Fruit fly (Drosophila melanogaster) whole organism, embryonic: ENCODE results near the gene Rbp.
A peak's percentile ranks its signal among the peaks of the same experiment; 100 is the strongest.

ENCODE experiments used
- Antp ChIP-seq: fragments of 200-800 bp; sonication (Bioruptor generic); optimal IDR thresholded peaks from 3 replicates; lab custom pipeline; 2016; ENCODE audit warnings: missing biosample characterization, missing genetic modification characterization
- CG10959 ChIP-seq: fragments of 200-800 bp; sonication (Bioruptor generic); IDR thresholded peaks from 2 replicates; pipeline ENCODE4 v1.3.6; 2022; ENCODE audit warnings: missing biosample characterization, missing genetic modification characterization
- CG12942 ChIP-seq: fragments of 200-800 bp; sonication (Bioruptor generic); optimal IDR thresholded peaks from 3 replicates; lab custom pipeline; 2016; ENCODE audit warnings: missing biosample characterization, missing genetic modification characterization
- CG13775 ChIP-seq: fragments of 200-800 bp; sonication (Bioruptor generic); optimal IDR thresholded peaks from 3 replicates; lab custom pipeline; 2017; ENCODE audit warnings: missing biosample characterization, mild to moderate bottlenecking, missing genetic modification characterization
- CG14014 ChIP-seq: fragments of 200-800 bp; sonication (Bioruptor generic); IDR thresholded peaks from 2 replicates; pipeline ENCODE4 v1.3.6; 2022; ENCODE audit warnings: missing biosample characterization, missing genetic modification characterization
- CG1602 ChIP-seq: fragments of 200-800 bp; sonication (Bioruptor generic); optimal IDR thresholded peaks from 3 replicates; lab custom pipeline; 2016; ENCODE audit warnings: missing biosample characterization, missing genetic modification characterization
- CG17385 ChIP-seq: fragments of 200-800 bp; sonication (Bioruptor generic); optimal IDR thresholded peaks from 3 replicates; lab custom pipeline; 2018; ENCODE audit warnings: missing biosample characterization, mild to moderate bottlenecking, missing genetic modification characterization
- CG1792 ChIP-seq: fragments of 200-800 bp; sonication (Bioruptor generic); optimal IDR thresholded peaks from 2 replicates; lab custom pipeline; 2016; ENCODE audit warnings: missing biosample characterization, missing genetic modification characterization
- CG2712 ChIP-seq: fragments of 200-800 bp; optimal IDR thresholded peaks from 3 replicates; lab custom pipeline; 2019; ENCODE audit warnings: missing biosample characterization, mild to moderate bottlenecking, missing genetic modification characterization, moderate library complexity
- CG2889 ChIP-seq: fragments of 200-800 bp; sonication (Bioruptor generic); IDR thresholded peaks from 3 replicates; pipeline ENCODE4 v1.3.6; 2022; ENCODE audit warnings: missing biosample characterization, missing genetic modification characterization
- CG30403 ChIP-seq: fragments of 200-800 bp; sonication (Bioruptor generic); optimal IDR thresholded peaks from 3 replicates; lab custom pipeline; 2016; ENCODE audit warnings: missing biosample characterization, missing genetic modification characterization
- CG33557 ChIP-seq: fragments of 200-800 bp; sonication (Bioruptor generic); optimal IDR thresholded peaks from 2 replicates; lab custom pipeline; 2019; ENCODE audit warnings: missing biosample characterization, mild to moderate bottlenecking, missing genetic modification characterization, moderate library complexity
- CG4424 ChIP-seq: fragments of 200-800 bp; sonication (Bioruptor generic); optimal IDR thresholded peaks from 3 replicates; lab custom pipeline; 2016; ENCODE audit warnings: missing biosample characterization, missing genetic modification characterization
- CG4854 ChIP-seq: fragments of 200-800 bp; sonication (Bioruptor generic); optimal IDR thresholded peaks from 2 replicates; lab custom pipeline; 2016; ENCODE audit warnings: missing biosample characterization, missing genetic modification characterization, inconsistent platforms
- CG6254 ChIP-seq: fragments of 200-800 bp; sonication (Bioruptor generic); optimal IDR thresholded peaks from 3 replicates; lab custom pipeline; 2017; ENCODE audit warnings: mild to moderate bottlenecking, missing biosample characterization, missing genetic modification reagents, missing genetic modification characterization
- CG6689 ChIP-seq: fragments of 200-800 bp; sonication (Bioruptor generic); IDR thresholded peaks from 2 replicates; pipeline ENCODE4 v1.3.6; 2022; ENCODE audit warnings: missing biosample characterization, missing genetic modification characterization
- CG6854 ChIP-seq: fragments of 200-800 bp; sonication (Bioruptor generic); optimal IDR thresholded peaks from 3 replicates; lab custom pipeline; 2017; ENCODE audit warnings: missing biosample characterization, mild to moderate bottlenecking, missing genetic modification characterization
- CG7372 ChIP-seq: fragments of 200-800 bp; sonication (Bioruptor generic); IDR thresholded peaks from 2 replicates; pipeline ENCODE4 v1.3.6; 2022; ENCODE audit warnings: missing biosample characterization, missing genetic modification characterization
- Doc3 ChIP-seq: fragments of 200-800 bp; sonication (Bioruptor generic); IDR thresholded peaks from 3 replicates; pipeline ENCODE4 v1.3.6; 2022; ENCODE audit warnings: missing biosample characterization, missing genetic modification characterization; ENCODE audit not compliant: partially characterized antibody
- H2.0 ChIP-seq: fragments of 200-800 bp; sonication (Bioruptor generic); IDR thresholded peaks from 2 replicates; pipeline ENCODE4 v1.3.6; 2022; ENCODE audit warnings: missing biosample characterization, missing genetic modification characterization
- HLH4C ChIP-seq: fragments of 200-800 bp; sonication (Bioruptor generic); IDR thresholded peaks from 3 replicates; pipeline ENCODE4 v1.3.6; 2022; ENCODE audit warnings: missing biosample characterization, missing genetic modification characterization; ENCODE audit not compliant: partially characterized antibody
- Hr3 ChIP-seq: fragments of 200-800 bp; sonication (Bioruptor generic); optimal IDR thresholded peaks from 3 replicates; lab custom pipeline; 2016; ENCODE audit warnings: missing biosample characterization, missing genetic modification characterization
- NFAT ChIP-seq: fragments of 200-800 bp; sonication (Bioruptor generic); IDR thresholded peaks from 2 replicates; pipeline ENCODE4 v1.3.6; 2022; ENCODE audit warnings: missing biosample characterization, missing genetic modification characterization
- Nf-YA ChIP-seq: fragments of 200-800 bp; sonication (Bioruptor generic); IDR thresholded peaks from 2 replicates; pipeline ENCODE4 v1.3.6; 2022; ENCODE audit warnings: missing biosample characterization, missing genetic modification characterization
- Oli ChIP-seq: fragments of 200-800 bp; sonication (Bioruptor generic); optimal IDR thresholded peaks from 2 replicates; lab custom pipeline; 2018; ENCODE audit warnings: missing biosample characterization, mild to moderate bottlenecking, missing genetic modification characterization, moderate library complexity
- Optix ChIP-seq: fragments of 200-800 bp; sonication (Bioruptor generic); IDR thresholded peaks from 3 replicates; pipeline ENCODE4 v1.3.6; 2022; ENCODE audit warnings: missing biosample characterization, missing genetic modification characterization
- Sox100B ChIP-seq: fragments of 200-800 bp; sonication (Bioruptor generic); optimal IDR thresholded peaks from 3 replicates; lab custom pipeline; 2018; ENCODE audit warnings: missing biosample characterization, mild to moderate bottlenecking, missing genetic modification characterization
- amos ChIP-seq: fragments of 200-800 bp; sonication (Bioruptor generic); IDR thresholded peaks from 2 replicates; pipeline ENCODE4 v1.3.6; 2022; ENCODE audit warnings: missing biosample characterization, missing genetic modification characterization; ENCODE audit not compliant: partially characterized antibody
- ato ChIP-seq: fragments of 200-800 bp; sonication (Bioruptor generic); IDR thresholded peaks from 2 replicates; pipeline ENCODE4 v1.3.6; 2022; ENCODE audit warnings: missing biosample characterization, missing genetic modification characterization; ENCODE audit not compliant: partially characterized antibody
- bbx ChIP-seq: fragments of 200-800 bp; sonication (Bioruptor generic); IDR thresholded peaks from 2 replicates; pipeline ENCODE4 v1.3.6; 2022; ENCODE audit warnings: missing biosample characterization, missing genetic modification characterization; ENCODE audit not compliant: partially characterized antibody
- btn ChIP-seq: fragments of 200-800 bp; sonication (Bioruptor generic); optimal IDR thresholded peaks from 2 replicates; lab custom pipeline; 2016; ENCODE audit warnings: missing biosample characterization, missing genetic modification characterization
- chinmo ChIP-seq: fragments of 200-800 bp; sonication (Bioruptor generic); IDR thresholded peaks from 4 replicates; pipeline ENCODE4 v1.3.6; 2022; ENCODE audit warnings: missing biosample characterization, missing genetic modification characterization; ENCODE audit not compliant: partially characterized antibody
- crol ChIP-seq: fragments of 200-800 bp; sonication (Bioruptor generic); IDR thresholded peaks from 2 replicates; pipeline ENCODE4 v1.3.6; 2022; ENCODE audit warnings: missing biosample characterization, missing genetic modification characterization
- crp ChIP-seq, 2 experiments: fragments of 200-800 bp; sonication (Bioruptor generic); optimal IDR thresholded peaks; 2 replicates in 1 of 2; 3 replicates in 1 of 2; lab custom pipeline; 2017; ENCODE audit warnings: missing biosample characterization in 2 of 2, missing genetic modification characterization in 2 of 2, mild to moderate bottlenecking in 1 of 2, moderate library complexity in 1 of 2
- dan ChIP-seq: fragments of 200-800 bp; sonication (Bioruptor generic); IDR thresholded peaks from 2 replicates; pipeline ENCODE4 v1.3.6; 2022; ENCODE audit warnings: missing biosample characterization, missing genetic modification characterization
- dpn ChIP-seq, 2 experiments: fragments of 200-800 bp; sonication (Bioruptor generic); optimal IDR thresholded peaks; 3 replicates each; lab custom pipeline; 2016; ENCODE audit warnings: missing biosample characterization in 2 of 2, missing genetic modification characterization in 2 of 2
- ems ChIP-seq: fragments of 200-800 bp; sonication (Bioruptor generic); optimal IDR thresholded peaks from 3 replicates; lab custom pipeline; 2016; ENCODE audit warnings: missing biosample characterization, missing genetic modification characterization
- ewg ChIP-seq: fragments of 200-800 bp; sonication (Bioruptor generic); optimal IDR thresholded peaks from 3 replicates; lab custom pipeline; 2017; ENCODE audit warnings: mild to moderate bottlenecking, missing biosample characterization, missing genetic modification reagents, missing genetic modification characterization
- fd3F ChIP-seq: fragments of 200-800 bp; sonication (Bioruptor generic); optimal IDR thresholded peaks from 2 replicates; lab custom pipeline; 2018; ENCODE audit warnings: missing biosample characterization, mild to moderate bottlenecking, missing genetic modification characterization, moderate library complexity
- gce ChIP-seq: fragments of 200-800 bp; sonication (Bioruptor generic); IDR thresholded peaks from 3 replicates; pipeline ENCODE4 v1.3.6; 2022; ENCODE audit warnings: missing biosample characterization, missing genetic modification characterization
- gcm2 ChIP-seq: fragments of 200-800 bp; sonication (Bioruptor generic); optimal IDR thresholded peaks from 2 replicates; lab custom pipeline; 2016; ENCODE audit warnings: missing biosample characterization, missing genetic modification characterization
- grn ChIP-seq: fragments of 200-800 bp; sonication (Bioruptor generic); optimal IDR thresholded peaks from 3 replicates; lab custom pipeline; 2017; ENCODE audit warnings: missing biosample characterization, missing genetic modification characterization
- gsb-n ChIP-seq: fragments of 200-800 bp; sonication (Bioruptor generic); optimal IDR thresholded peaks from 3 replicates; lab custom pipeline; 2018; ENCODE audit warnings: missing biosample characterization, mild to moderate bottlenecking, missing genetic modification characterization
- kni ChIP-seq: fragments of 200-800 bp; sonication (Bioruptor generic); optimal IDR thresholded peaks from 3 replicates; lab custom pipeline; 2017; ENCODE audit warnings: mild to moderate bottlenecking, missing biosample characterization, missing genetic modification reagents, missing genetic modification characterization
- mam ChIP-seq: fragments of 200-800 bp; sonication (Bioruptor generic); optimal IDR thresholded peaks from 3 replicates; lab custom pipeline; 2016; ENCODE audit warnings: missing biosample characterization, missing genetic modification characterization
- mld ChIP-seq: fragments of 200-800 bp; sonication (Bioruptor generic); IDR thresholded peaks from 3 replicates; pipeline ENCODE4 v1.3.6; 2022; ENCODE audit warnings: missing biosample characterization, missing genetic modification characterization; ENCODE audit not compliant: partially characterized antibody
- scrt ChIP-seq: fragments of 200-800 bp; sonication (Bioruptor generic); optimal IDR thresholded peaks from 2 replicates; lab custom pipeline; 2018; ENCODE audit warnings: missing biosample characterization, mild to moderate bottlenecking, missing genetic modification characterization, moderate library complexity
- stwl ChIP-seq: fragments of 200-800 bp; sonication (Bioruptor generic); optimal IDR thresholded peaks from 3 replicates; lab custom pipeline; 2018; ENCODE audit warnings: missing biosample characterization, mild to moderate bottlenecking, missing genetic modification characterization, moderate library complexity
- vnd ChIP-seq: fragments of 200-800 bp; sonication (Bioruptor generic); IDR thresholded peaks from 3 replicates; pipeline ENCODE4 v1.3.6; 2022; ENCODE audit warnings: missing biosample characterization, missing genetic modification characterization; ENCODE audit not compliant: partially characterized antibody
- wdn ChIP-seq: fragments of 200-800 bp; sonication (Bioruptor generic); IDR thresholded peaks from 2 replicates; pipeline ENCODE4 v1.3.6; 2022; ENCODE audit warnings: missing biosample characterization, missing genetic modification characterization
- yki ChIP-seq: fragments of >200 bp; optimal IDR thresholded peaks from 3 replicates; lab custom pipeline; 2018

Rbp gene

DNA sequence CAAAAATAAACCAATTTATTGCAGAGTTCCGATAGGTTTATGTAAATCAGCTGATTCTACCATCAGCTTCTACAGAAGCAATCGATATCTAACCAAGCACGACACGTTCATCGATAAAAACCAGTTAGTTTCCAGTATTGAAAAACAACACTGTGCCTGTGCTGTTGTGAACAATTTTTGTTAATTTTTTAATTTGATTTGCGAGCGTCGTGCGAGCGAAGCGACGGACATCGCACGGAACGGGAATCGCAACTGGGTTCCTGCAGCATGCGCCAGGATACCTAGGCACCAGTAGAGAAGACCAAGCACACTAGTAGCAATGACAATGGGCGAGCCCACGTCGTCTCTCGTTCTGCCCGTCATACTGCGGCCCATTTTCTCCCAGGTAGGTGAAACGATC, 2.6 kb upstream of the Rbp start, which contains the start of the genes Ccm3 and CG6136 (continued):
- no peak for TF ChIP-seq kni (GFP tag; lab: Kevin White, UChicago)
- TF ChIP-seq Antp (GFP tag; lab: Kevin White, UChicago): peak; percentile 29
- no peak for TF ChIP-seq scrt (GFP tag; lab: Kevin White, UChicago)
- no peak for TF ChIP-seq Sox100B (GFP tag; lab: Kevin White, UChicago)
- TF ChIP-seq wdn: no peak; the same call in 1 of the 2 replicates
- peak; percentile 56 to 93 for TF ChIP-seq crp (GFP tag; optimal IDR thresholded peaks at IDR 0.05; lab: Kevin White, UChicago)
- peak; percentile 57 for TF ChIP-seq CG1792 (GFP tag; lab: Kevin White, UChicago)
- TF ChIP-seq Hr3 (GFP tag; lab: Kevin White, UChicago): peak; percentile 12
- no peak for TF ChIP-seq Optix
- peak; percentile 88; the same call in 3 of the 4 replicates for TF ChIP-seq chinmo
- TF ChIP-seq CG4424 (GFP tag; lab: Kevin White, UChicago): peak; percentile 30
- TF ChIP-seq H2.0 (GFP tag; lab: Robert Waterston, UW): peak; percentile 24
- TF ChIP-seq CG6254 (GFP tag; lab: Kevin White, UChicago): no peak
- peak; percentile 5 for TF ChIP-seq gcm2 (GFP tag; lab: Kevin White, UChicago)
- TF ChIP-seq CG6854 (GFP tag; lab: Kevin White, UChicago): no peak
- no peak for TF ChIP-seq Oli (tag; lab: Kevin White, UChicago)
- no peak for TF ChIP-seq grn
- peak; percentile 80 for TF ChIP-seq stwl (tag; lab: Kevin White, UChicago)
- TF ChIP-seq CG1602 (GFP tag; lab: Kevin White, UChicago): no peak
- no peak for TF ChIP-seq crol (GFP tag; lab: Robert Waterston, UW)
- no peak for TF ChIP-seq gsb-n
- TF ChIP-seq CG7372: no peak
- TF ChIP-seq CG10959 (GFP tag; lab: Robert Waterston, UW): 0 out of 2 replicates have a peak, but pooled peaks have one; percentile 29
- peak; percentile 61; the same call in 1 of the 2 replicates for TF ChIP-seq NFAT
- TF ChIP-seq mld: peak; percentile 87
- peak; percentile 27 for TF ChIP-seq CG2712 (tag; lab: Kevin White, UChicago)
- TF ChIP-seq CG17385 (GFP tag; lab: Kevin White, UChicago): peak; percentile 41
- peak; percentile 91 for TF ChIP-seq HLH4C
- no peak for TF ChIP-seq gce (GFP tag; lab: Robert Waterston, UW)
- 0 out of 2 replicates have a peak, but pooled peaks have one; percentile 21 for TF ChIP-seq CG6689 (GFP tag; lab: Robert Waterston, UW)
- peak; percentile 95 for TF ChIP-seq bbx
- no peak for TF ChIP-seq btn (GFP tag; lab: Kevin White, UChicago)
- no peak for TF ChIP-seq dan (GFP tag; lab: Robert Waterston, UW)
- TF ChIP-seq mam: peak; percentile 30
- no peak for TF ChIP-seq fd3F (GFP tag; lab: Kevin White, UChicago)
- TF ChIP-seq dpn (GFP tag; optimal IDR thresholded peaks at IDR 0.05; lab: Kevin White, UChicago): peak; percentile 54 to 55
- TF ChIP-seq ems (GFP tag; lab: Kevin White, UChicago): no peak
- TF ChIP-seq CG13775 (GFP tag; lab: Kevin White, UChicago): no peak
- peak; percentile 48 for TF ChIP-seq ewg (GFP tag; lab: Kevin White, UChicago)
- TF ChIP-seq yki (lab: Kevin White, UChicago): no peak
- peak; percentile 95 for TF ChIP-seq ato (GFP tag; lab: Robert Waterston, UW)
- peak; percentile 95 for TF ChIP-seq amos (GFP tag; lab: Robert Waterston, UW)
- peak; percentile 82 for TF ChIP-seq Doc3 (GFP tag; lab: Robert Waterston, UW)
- TF ChIP-seq CG30403 (GFP tag; lab: Kevin White, UChicago): peak; percentile 41
- no peak for TF ChIP-seq Nf-YA
- TF ChIP-seq CG4854 (GFP tag; lab: Kevin White, UChicago): peak; percentile 33
- TF ChIP-seq CG2889 (GFP tag; lab: Robert Waterston, UW): no peak
- TF ChIP-seq CG12942 (GFP tag; lab: Kevin White, UChicago): no peak
- TF ChIP-seq CG33557: no peak
- peak; percentile 65; the same call in 1 of the 2 replicates for TF ChIP-seq CG14014
- peak; percentile 87 for TF ChIP-seq vnd (GFP tag; lab: Robert Waterston, UW)
